Comparison of ENCODE assay signal across 2 fruit fly cellular contexts in genomic region chr2L:14308661-14309060, dm6.
TF ChIP-seq lines count a peak whose summit lies in the region.

No protein-coding gene starts in this region.

- TF ChIP-seq CTCF in whole organism, embryonic (GFP tag; optimal IDR thresholded peaks at IDR 0.05; lab: Kevin White, UChicago): no peak

TF ChIP-seq in whole organism, embryonic, 481 proteins besides CTCF, POLR2A, EP300 and RAD21:
- no peak for TF ChIP-seq maf-S (GFP tag; optimal IDR thresholded peaks at IDR 0.05; lab: Kevin White, UChicago)
- peak in 1 of 2 experiments; percentile 36 for TF ChIP-seq Dfd (GFP tag; optimal IDR thresholded peaks at IDR 0.05; lab: Kevin White, UChicago)
- peak; percentile 72 for TF ChIP-seq CG11504 (tag; optimal IDR thresholded peaks at IDR 0.05; lab: Kevin White, UChicago)
TF ChIP-seq in whole organism, embryonic: peak in this region for 2.

TF ChIP-seq in whole organism, wandering third instar larva, 38 proteins besides CTCF, POLR2A, EP300 and RAD21:
- peak; percentile 70 for TF ChIP-seq Dfd (GFP tag; optimal IDR thresholded peaks at IDR 0.05; lab: Kevin White, UChicago)
- no peak for TF ChIP-seq psq (GFP tag; optimal IDR thresholded peaks at IDR 0.05; lab: Kevin White, UChicago)
- TF ChIP-seq jim (GFP tag; optimal IDR thresholded peaks at IDR 0.05; lab: Kevin White, UChicago): no peak
- TF ChIP-seq fru (GFP tag; optimal IDR thresholded peaks at IDR 0.05; lab: Kevin White, UChicago): no peak
- TF ChIP-seq sage (GFP tag; optimal IDR thresholded peaks at IDR 0.05; lab: Kevin White, UChicago): no peak
- no peak for TF ChIP-seq HLH106 (tag; optimal IDR thresholded peaks at IDR 0.05; lab: Kevin White, UChicago)
